Fruit fly (Drosophila melanogaster): ENCODE data around the gene pb.

pb gene

DNA sequence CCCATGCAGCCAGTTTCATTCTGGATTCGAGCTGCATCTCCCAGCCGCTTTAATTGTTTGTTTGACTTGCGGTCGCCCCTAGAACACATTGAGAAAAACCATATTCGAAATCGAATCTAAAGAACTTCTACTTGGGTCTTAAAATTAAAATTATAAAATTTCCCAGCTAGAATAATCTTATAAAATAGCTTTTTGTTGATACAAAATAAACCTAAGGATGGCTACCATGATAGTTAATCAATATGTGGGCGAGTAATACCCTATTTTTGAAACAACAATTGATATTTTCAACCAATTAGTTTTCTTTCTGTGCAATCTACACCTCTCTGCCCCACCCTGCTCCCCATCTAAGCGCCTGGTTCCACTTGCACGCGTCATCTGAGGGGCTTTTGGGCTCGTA lies 67.3 kb downstream of the pb start (continued):
- no peak for TF ChIP-seq C15 (GFP tag; IDR thresholded peaks at IDR 0.05)
- TF ChIP-seq croc (GFP tag; conservative IDR thresholded peaks at IDR 0.05): no peak
- no peak for TF ChIP-seq ase (GFP tag; IDR thresholded peaks at IDR 0.05)
- no peak for TF ChIP-seq CG15269 (tag; optimal IDR thresholded peaks at IDR 0.05)
- TF ChIP-seq NFAT (GFP tag; IDR thresholded peaks at IDR 0.05): no peak
- no peak for TF ChIP-seq esg (GFP tag; conservative IDR thresholded peaks at IDR 0.05)
- no peak for TF ChIP-seq CrebB (tag; optimal IDR thresholded peaks at IDR 0.05)
- TF ChIP-seq CG18262 (tag; optimal IDR thresholded peaks at IDR 0.05): peak; percentile 65
- peak; percentile 25 for TF ChIP-seq CG4424 (GFP tag; optimal IDR thresholded peaks at IDR 0.05)
- peak in 1 of 3 experiments; percentile 64 for TF ChIP-seq lola (GFP tag; optimal IDR thresholded peaks at IDR 0.05)
- no peak for TF ChIP-seq Mrtf (GFP tag; IDR thresholded peaks at IDR 0.05)
- TF ChIP-seq CG31441 (GFP tag; IDR thresholded peaks at IDR 0.05): peak; percentile 31; the same call in 1 of the 2 replicates
- TF ChIP-seq CG31388 (GFP tag; optimal IDR thresholded peaks at IDR 0.05): no peak
- peak; percentile 14 for TF ChIP-seq CG5180 (GFP tag; optimal IDR thresholded peaks at IDR 0.05)
- no peak for TF ChIP-seq Dip2 (GFP tag; IDR thresholded peaks at IDR 0.05)
- no peak for TF ChIP-seq B-H2 (GFP tag; optimal IDR thresholded peaks at IDR 0.05)
- no peak for TF ChIP-seq CG14441 (GFP tag; IDR thresholded peaks at IDR 0.05)
- TF ChIP-seq CG18619 (GFP tag; optimal IDR thresholded peaks at IDR 0.05): no peak
- TF ChIP-seq CG2120 (GFP tag; optimal IDR thresholded peaks at IDR 0.05): no peak
- no peak for TF ChIP-seq CTCF (GFP tag; optimal IDR thresholded peaks at IDR 0.05)
- TF ChIP-seq nmo (GFP tag; optimal IDR thresholded peaks at IDR 0.05): peak; percentile 39
- TF ChIP-seq trh (GFP tag; optimal IDR thresholded peaks at IDR 0.05): no peak
- TF ChIP-seq ash1 (GFP tag; optimal IDR thresholded peaks at IDR 0.05): no peak
- TF ChIP-seq mld (GFP tag; IDR thresholded peaks at IDR 0.05; ENCODE audit: partially characterized antibody): no peak
- TF ChIP-seq CG30431 (GFP tag; optimal IDR thresholded peaks at IDR 0.05): no peak
- TF ChIP-seq odd (GFP tag; optimal IDR thresholded peaks at IDR 0.05): no peak
- TF ChIP-seq Dbx (GFP tag; IDR thresholded peaks at IDR 0.05): no peak
- TF ChIP-seq Meics (GFP tag; optimal IDR thresholded peaks at IDR 0.05): no peak
- TF ChIP-seq CG4854 (GFP tag; optimal IDR thresholded peaks at IDR 0.05): no peak
- TF ChIP-seq Xrp1 (GFP tag; IDR thresholded peaks at IDR 0.05): peak; percentile 65
- no peak for TF ChIP-seq Sox100B (GFP tag; optimal IDR thresholded peaks at IDR 0.05)
- TF ChIP-seq trem (tag; optimal IDR thresholded peaks at IDR 0.05): peak; percentile 23
- TF ChIP-seq gsb-n (tag; optimal IDR thresholded peaks at IDR 0.05): peak; percentile 29
- peak; percentile 79 for TF ChIP-seq sens (GFP tag)
- no peak for TF ChIP-seq org-1 (GFP tag; optimal IDR thresholded peaks at IDR 0.05)
- no peak for TF ChIP-seq rib (GFP tag; IDR thresholded peaks at IDR 0.05)
- TF ChIP-seq tap (tag; optimal IDR thresholded peaks at IDR 0.05): no peak
- no peak for TF ChIP-seq CG15073 (GFP tag; optimal IDR thresholded peaks at IDR 0.05)
- TF ChIP-seq crol (GFP tag; IDR thresholded peaks at IDR 0.05): 0 out of 2 replicates have a peak, but pooled peaks have one; percentile 31
- no peak for TF ChIP-seq Mad (GFP tag; optimal IDR thresholded peaks at IDR 0.05)
- no peak for TF ChIP-seq oc (tag; optimal IDR thresholded peaks at IDR 0.05)
- no peak for TF ChIP-seq CG4730 (GFP tag; IDR thresholded peaks at IDR 0.05)
- TF ChIP-seq Oaz (GFP tag; IDR thresholded peaks at IDR 0.05): no peak
- no peak for TF ChIP-seq gce (GFP tag; IDR thresholded peaks at IDR 0.05)
- TF ChIP-seq Elba2 (GFP tag; optimal IDR thresholded peaks at IDR 0.05): no peak
- no peak for TF ChIP-seq z (GFP tag; IDR thresholded peaks at IDR 0.05)
- TF ChIP-seq YL-1 (GFP tag; optimal IDR thresholded peaks at IDR 0.05): no peak
- TF ChIP-seq knrl (GFP tag; IDR thresholded peaks at IDR 0.05; ENCODE audit: partially characterized antibody): no peak
- TF ChIP-seq CG7357 (GFP tag; IDR thresholded peaks at IDR 0.05): no peak
- no peak for TF ChIP-seq Hsf (GFP tag; optimal IDR thresholded peaks at IDR 0.05)
- no peak for TF ChIP-seq unpg (GFP tag; optimal IDR thresholded peaks at IDR 0.05)
- TF ChIP-seq CG12942 (GFP tag; optimal IDR thresholded peaks at IDR 0.05): no peak
- TF ChIP-seq ssp (GFP tag; IDR thresholded peaks at IDR 0.05): no peak
- no peak for TF ChIP-seq CG32772 (GFP tag; IDR thresholded peaks at IDR 0.05)

Measured in whole organism, embryonic.